Worm (Caenorhabditis elegans) whole organism, L1 larva: ENCODE measurements around the gene ZC302.3.
A peak's percentile ranks its signal among the peaks of the same experiment; 100 is the strongest.

Source experiments
- C16A3.4 ChIP-seq: fragments of 150-350 bp; optimal IDR thresholded peaks from 2 replicates; lab custom pipeline; 2014; ENCODE audit warnings: missing biosample characterization, missing genetic modification characterization
- F16B12.6 ChIP-seq: fragments of 150-350 bp; optimal IDR thresholded peaks from 2 replicates; lab custom pipeline; 2014; ENCODE audit warnings: missing biosample characterization, missing genetic modification characterization
- Y116A8C.19 ChIP-seq: sonication (generic microtip); optimal IDR thresholded peaks from 2 replicates; lab custom pipeline; 2016; ENCODE audit warnings: missing compliant biosample characterization, missing genetic modification characterization, borderline replicate concordance
- alr-1 ChIP-seq: fragments of 200-800 bp; sonication (Bioruptor generic); optimal IDR thresholded peaks from 2 replicates; lab custom pipeline; 2018; ENCODE audit warnings: borderline replicate concordance, mild to moderate bottlenecking, missing genetic modification characterization, missing compliant biosample characterization
- ama-1 ChIP-seq: fragments of 150-350 bp; optimal IDR thresholded peaks from 2 replicates; lab custom pipeline; 2014
- blmp-1 ChIP-seq: fragments of 150-350 bp; optimal IDR thresholded peaks from 2 replicates; lab custom pipeline; 2014; ENCODE audit warnings: missing biosample characterization, missing genetic modification characterization
- ceh-63 ChIP-seq: fragments of 200-800 bp; sonication (Bioruptor generic); optimal IDR thresholded peaks from 2 replicates; lab custom pipeline; 2018; ENCODE audit warnings: mild to moderate bottlenecking, missing genetic modification characterization, missing compliant biosample characterization
- ceh-82 ChIP-seq, 3 experiments: fragments of 150-350 bp in 1 of 3; sonication (generic microtip) in 2 of 3; optimal IDR thresholded peaks; 2 replicates each; lab custom pipeline; 2014 to 2017; ENCODE audit warnings: missing biosample characterization in 3 of 3, missing genetic modification characterization in 3 of 3
- ces-1 ChIP-seq: fragments of 150-350 bp; optimal IDR thresholded peaks from 2 replicates; lab custom pipeline; 2014; ENCODE audit warnings: missing biosample characterization, missing genetic modification reagents, missing genetic modification characterization
- dsc-1 ChIP-seq: sonication (generic microtip); optimal IDR thresholded peaks from 2 replicates; lab custom pipeline; 2016; ENCODE audit warnings: mild to moderate bottlenecking, missing genetic modification characterization, missing compliant biosample characterization
- egl-13 ChIP-seq: sonication (generic microtip); optimal IDR thresholded peaks from 2 replicates; lab custom pipeline; 2016; ENCODE audit warnings: missing genotype, missing genetic modification reagents, missing genetic modification characterization, missing compliant biosample characterization
- elt-3 ChIP-seq, 6 experiments: fragments of 150-350 bp in 1 of 6; sonication (generic microtip); optimal IDR thresholded peaks; 2 replicates each; lab custom pipeline; 2017 to 2018; ENCODE audit warnings: missing biosample characterization in 6 of 6, missing genetic modification characterization in 6 of 6, inconsistent platforms in 1 of 6
- ets-5 ChIP-seq: fragments of 200-800 bp; sonication (Bioruptor generic); IDR thresholded peaks from 2 replicates; pipeline ENCODE4 v1.3.6; 2022; ENCODE audit warnings: missing genetic modification characterization, missing compliant biosample characterization
- fkh-8 ChIP-seq: sonication (generic microtip); optimal IDR thresholded peaks from 2 replicates; lab custom pipeline; 2016; ENCODE audit warnings: mild to moderate bottlenecking, missing genetic modification characterization, missing compliant biosample characterization
- fos-1 ChIP-seq: fragments of 150-350 bp; optimal IDR thresholded peaks from 2 replicates; lab custom pipeline; 2014; ENCODE audit warnings: missing biosample characterization, missing genetic modification characterization
- grh-1 ChIP-seq: fragments of 200-800 bp; sonication (Bioruptor generic); IDR thresholded peaks from 2 replicates; pipeline ENCODE4 v1.3.6; 2022; ENCODE audit warnings: missing genetic modification reagents, missing genetic modification characterization, missing compliant biosample characterization
- hlh-17 ChIP-seq: fragments of 200-800 bp; sonication (Bioruptor generic); optimal IDR thresholded peaks from 2 replicates; lab custom pipeline; 2018; ENCODE audit warnings: missing genetic modification characterization, mild to moderate bottlenecking, missing compliant biosample characterization, moderate library complexity, borderline replicate concordance
- hlh-4 ChIP-seq: sonication (generic microtip); optimal IDR thresholded peaks from 2 replicates; lab custom pipeline; 2016; ENCODE audit warnings: mild to moderate bottlenecking, missing genetic modification characterization, missing compliant biosample characterization
- irx-1 ChIP-seq: sonication (generic microtip); optimal IDR thresholded peaks from 2 replicates; lab custom pipeline; 2016; ENCODE audit warnings: missing genetic modification characterization, missing compliant biosample characterization
- isw-1 ChIP-seq: fragments of 200-800 bp; sonication (Bioruptor generic); IDR thresholded peaks from 2 replicates; pipeline ENCODE4 v1.3.6; 2022; ENCODE audit warnings: missing genetic modification characterization, missing compliant biosample characterization
- lin-14 ChIP-seq: fragments of 200-800 bp; sonication (Bioruptor generic); optimal IDR thresholded peaks from 2 replicates; lab custom pipeline; 2018; ENCODE audit warnings: mild to moderate bottlenecking, missing genetic modification characterization, moderate library complexity, missing compliant biosample characterization
- lin-35 ChIP-seq, 2 experiments: fragments of 150-350 bp; optimal IDR thresholded peaks; 2 replicates each; lab custom pipeline; 2014; ENCODE audit warnings: missing biosample characterization in 2 of 2, missing genetic modification characterization in 2 of 2, missing genetic modification reagents in 2 of 2
- lsy-2 ChIP-seq, 2 experiments: fragments of 150-350 bp; optimal IDR thresholded peaks; 2 replicates each; lab custom pipeline; 2014; ENCODE audit warnings: missing biosample characterization in 2 of 2, missing genetic modification characterization in 2 of 2
- mdl-1 ChIP-seq, 2 experiments: fragments of 150-350 bp; optimal IDR thresholded peaks; 2 replicates each; lab custom pipeline; 2014 to 2017; ENCODE audit warnings: missing biosample characterization in 2 of 2, missing genetic modification characterization in 2 of 2, inconsistent platforms in 1 of 2
- nhr-20 ChIP-seq: sonication (generic microtip); optimal IDR thresholded peaks from 2 replicates; lab custom pipeline; 2016; ENCODE audit warnings: mild to moderate bottlenecking, missing genetic modification characterization, missing compliant biosample characterization
- nhr-28 ChIP-seq: fragments of 150-350 bp; optimal IDR thresholded peaks from 2 replicates; lab custom pipeline; 2014; ENCODE audit warnings: missing biosample characterization, missing genetic modification characterization
- nhr-71 ChIP-seq: sonication (generic microtip); optimal IDR thresholded peaks from 2 replicates; lab custom pipeline; 2016; ENCODE audit warnings: mild to moderate bottlenecking, missing genetic modification characterization, moderate library complexity, missing compliant biosample characterization
- nhr-77 ChIP-seq: fragments of 150-350 bp; optimal IDR thresholded peaks from 2 replicates; lab custom pipeline; 2014; ENCODE audit warnings: missing biosample characterization, missing genetic modification characterization
- nhr-85 ChIP-seq: sonication (generic microtip); peaks from one replicate; lab custom pipeline; 2016; ENCODE audit warnings: missing genetic modification characterization, inconsistent platforms, missing compliant biosample characterization
- rnt-1 ChIP-seq: sonication (generic microtip); optimal IDR thresholded peaks from 2 replicates; lab custom pipeline; 2016; ENCODE audit warnings: mild to moderate bottlenecking, missing genetic modification characterization, moderate library complexity, missing compliant biosample characterization
- skn-1 ChIP-seq: fragments of 150-350 bp; optimal IDR thresholded peaks from 2 replicates; lab custom pipeline; 2014; ENCODE audit warnings: missing biosample characterization, missing genetic modification characterization
- snpc-4 ChIP-seq: fragments of 150-350 bp; optimal IDR thresholded peaks from 2 replicates; lab custom pipeline; 2014; ENCODE audit warnings: missing biosample characterization, missing genetic modification characterization
- snu-23 ChIP-seq: sonication (generic microtip); optimal IDR thresholded peaks from 2 replicates; lab custom pipeline; 2016; ENCODE audit warnings: missing genetic modification characterization, missing compliant biosample characterization
- sup-37 ChIP-seq: fragments of 200-800 bp; sonication (Bioruptor generic); optimal IDR thresholded peaks from 2 replicates; lab custom pipeline; 2018; ENCODE audit warnings: mild to moderate bottlenecking, missing genetic modification characterization, missing compliant biosample characterization
- swsn-7 ChIP-seq: sonication (generic microtip); optimal IDR thresholded peaks from 2 replicates; lab custom pipeline; 2016; ENCODE audit warnings: missing genetic modification characterization, missing compliant biosample characterization
- tbx-2 ChIP-seq: sonication (generic microtip); optimal IDR thresholded peaks from 2 replicates; lab custom pipeline; 2016; ENCODE audit warnings: missing genetic modification characterization, missing compliant biosample characterization
- unc-130 ChIP-seq: fragments of 150-350 bp; optimal IDR thresholded peaks from 2 replicates; lab custom pipeline; 2017; ENCODE audit warnings: missing biosample characterization, missing genetic modification characterization, inconsistent platforms
- unc-98 ChIP-seq: fragments of 200-800 bp; sonication (Bioruptor generic); IDR thresholded peaks from 2 replicates; pipeline ENCODE4 v1.3.6; 2022; ENCODE audit warnings: missing genetic modification characterization, missing compliant biosample characterization
- vab-15 ChIP-seq: sonication (generic microtip); optimal IDR thresholded peaks from 2 replicates; lab custom pipeline; 2017; ENCODE audit warnings: missing genotype, mild to moderate bottlenecking, missing genetic modification characterization, missing compliant biosample characterization
- xbp-1 ChIP-seq: sonication (generic microtip); optimal IDR thresholded peaks from 2 replicates; lab custom pipeline; 2016; ENCODE audit warnings: missing genetic modification characterization, missing compliant biosample characterization
- zag-1 ChIP-seq: fragments of 150-350 bp; optimal IDR thresholded peaks from 2 replicates; lab custom pipeline; 2014; ENCODE audit warnings: missing biosample characterization, missing genetic modification characterization
- zip-4 ChIP-seq: fragments of 200-800 bp; sonication (Bioruptor generic); optimal IDR thresholded peaks from 2 replicates; lab custom pipeline; 2018; ENCODE audit warnings: mild to moderate bottlenecking, missing genetic modification characterization, moderate library complexity, missing compliant biosample characterization

Gene ZC302.3

DNA sequence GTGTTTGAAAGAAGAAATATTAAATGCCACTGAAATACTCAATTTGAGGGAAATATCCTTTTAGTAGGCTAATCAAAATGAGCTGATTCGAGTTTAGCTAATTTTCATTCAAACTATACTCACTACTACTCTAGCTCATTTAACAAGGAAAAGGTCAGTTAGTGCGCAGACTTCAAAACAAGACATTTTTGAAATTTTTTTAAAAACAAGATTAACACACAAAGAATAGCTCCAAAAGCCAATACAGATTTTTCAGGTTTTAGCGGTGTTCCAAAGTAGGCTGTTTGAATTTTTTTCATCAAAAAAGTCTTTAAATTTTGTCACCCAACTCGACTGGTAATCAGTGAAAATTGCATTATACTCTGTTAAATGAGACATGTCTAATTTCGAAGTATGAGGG, 19.6 kb upstream of the ZC302.3 start:
- no peak for TF ChIP-seq nhr-77
- no peak for TF ChIP-seq mdl-1 (tag; optimal IDR thresholded peaks at IDR 0.05; lab: Kevin White, UChicago)
- TF ChIP-seq lin-35 (GFP tag; optimal IDR thresholded peaks at IDR 0.05; lab: Kevin White, UChicago): no peak
- no peak for TF ChIP-seq zag-1
- TF ChIP-seq dsc-1 (tag; lab: Kevin White, UChicago): no peak
- no peak for TF ChIP-seq ceh-63
- no peak for TF ChIP-seq fos-1 (tag; lab: Kevin White, UChicago)
- TF ChIP-seq C16A3.4: no peak
- TF ChIP-seq nhr-85 (tag; lab: Kevin White, UChicago): no peak
- TF ChIP-seq snu-23 (GFP tag; lab: Kevin White, UChicago): no peak
- TF ChIP-seq irx-1 (tag; lab: Kevin White, UChicago): no peak
- no peak for TF ChIP-seq grh-1 (GFP tag; lab: Robert Waterston, UW)
- TF ChIP-seq isw-1 (GFP tag; lab: Robert Waterston, UW): no peak
- TF ChIP-seq skn-1: no peak
- TF ChIP-seq unc-98: no peak

DNA sequence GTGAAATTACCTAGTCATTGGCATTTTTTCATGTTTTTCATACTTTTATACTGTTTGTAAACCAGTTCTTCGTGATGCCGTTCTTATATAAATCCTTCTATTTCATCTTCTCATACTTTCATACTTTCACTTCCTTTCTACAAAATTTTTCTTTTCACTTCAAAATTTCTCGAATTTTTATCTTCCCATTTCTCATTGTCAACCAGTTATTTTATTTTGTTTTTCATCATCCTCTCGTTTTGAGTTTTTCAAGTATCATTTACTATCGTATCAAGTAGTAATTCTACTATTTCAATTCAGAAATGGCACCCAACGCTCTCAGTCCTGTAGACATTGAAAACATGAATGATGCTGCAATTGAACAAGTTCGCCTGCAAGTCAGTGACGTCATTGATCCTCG, 17.4 kb upstream of the ZC302.3 start, which contains the start of gene F28H7.8:
F28H7.8 (plus strand) TSS at position 301 of the 400 bp plus-strand sequence.
- no peak for TF ChIP-seq Y116A8C.19 (tag; lab: Kevin White, UChicago)
- TF ChIP-seq unc-98: no peak
- peak; percentile 61 for TF ChIP-seq nhr-85 (tag; lab: Kevin White, UChicago)

DNA sequence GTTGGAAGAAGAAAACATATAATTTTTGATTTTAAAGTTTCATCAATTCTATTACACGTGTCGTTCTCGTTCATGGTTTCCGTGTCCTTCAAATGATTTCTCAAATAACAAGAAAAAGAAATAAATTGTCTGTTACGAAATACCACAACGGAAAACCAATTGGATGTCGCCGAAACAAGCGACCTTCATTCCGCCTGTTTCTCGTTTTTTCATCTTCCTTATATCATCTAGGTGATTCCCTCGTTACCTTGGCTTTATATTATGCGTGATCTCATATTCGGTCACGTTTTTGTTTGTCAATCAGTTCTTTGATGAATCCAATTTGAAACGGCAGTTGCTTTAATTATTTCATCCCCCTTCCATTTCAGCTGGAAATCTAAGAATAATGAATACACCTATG, 15.9 kb upstream of the ZC302.3 start:
- TF ChIP-seq nhr-85 (tag; lab: Kevin White, UChicago): peak; percentile 89
- peak; percentile 11 for TF ChIP-seq zip-4 (GFP tag; lab: Kevin White, UChicago)
- peak; percentile 50 for TF ChIP-seq snu-23 (GFP tag; lab: Kevin White, UChicago)
- no peak for TF ChIP-seq ceh-82 (tag; optimal IDR thresholded peaks at IDR 0.05; lab: Kevin White, UChicago)
- peak; percentile 50 for TF ChIP-seq nhr-20 (tag; lab: Kevin White, UChicago)
- TF ChIP-seq hlh-17 (GFP tag; lab: Kevin White, UChicago): no peak
- TF ChIP-seq skn-1: peak; percentile 40
- peak in 2 of 6 experiments; percentile 15 to 79 for TF ChIP-seq elt-3 (tag; optimal IDR thresholded peaks at IDR 0.05; lab: Kevin White, UChicago)
- TF ChIP-seq nhr-71 (tag; lab: Kevin White, UChicago): peak; percentile 45
- no peak for TF ChIP-seq unc-130 (tag; lab: Kevin White, UChicago)
- no peak for TF ChIP-seq unc-98
- peak; percentile 39 for TF ChIP-seq xbp-1
- TF ChIP-seq lin-35 (GFP tag; optimal IDR thresholded peaks at IDR 0.05; lab: Kevin White, UChicago): peak in 1 of 2 experiments; percentile 12
- peak; percentile 86 for TF ChIP-seq lin-14
- TF ChIP-seq tbx-2 (tag; lab: Kevin White, UChicago): peak; percentile 2
- peak; percentile 63 for TF ChIP-seq blmp-1 (tag; lab: Kevin White, UChicago)
- no peak for TF ChIP-seq egl-13 (tag; lab: Kevin White, UChicago)
- no peak for TF ChIP-seq F16B12.6 (tag; lab: Kevin White, UChicago)

DNA sequence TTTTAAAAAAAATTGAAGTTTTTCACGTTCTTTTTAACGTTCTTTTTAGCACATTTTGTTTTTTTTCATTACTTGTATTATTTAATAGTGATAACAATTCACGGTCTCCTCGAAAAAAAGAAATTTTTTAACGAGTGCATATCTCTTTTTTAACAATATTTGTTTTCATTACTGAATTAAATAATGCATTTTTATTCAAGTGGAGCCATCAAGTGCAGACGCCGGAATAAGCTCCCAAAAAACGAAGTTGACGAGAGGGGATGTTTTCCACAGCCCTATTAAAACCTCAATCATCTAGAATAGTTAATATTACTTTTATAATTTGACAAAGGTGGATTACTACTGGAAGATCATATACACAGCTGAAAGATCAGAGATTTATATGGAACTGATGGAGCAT, 15.4 kb upstream of the ZC302.3 start, which contains the start of gene irld-6:
irld-6 (minus strand) TSS at position 101 of the 400 bp plus-strand sequence.
- TF ChIP-seq fkh-8 (tag; lab: Kevin White, UChicago) (no peak), dsc-1 (tag; lab: Kevin White, UChicago) (no peak), vab-15 (no peak), ets-5 (GFP tag; lab: Robert Waterston, UW) (no peak), lsy-2 (tag; optimal IDR thresholded peaks at IDR 0.05; lab: Kevin White, UChicago) (no peak), swsn-7 (tag; lab: Kevin White, UChicago) (no peak), ama-1 (lab: Kevin White, UChicago) (no peak), rnt-1 (tag; lab: Kevin White, UChicago) (no peak), nhr-28 (tag; lab: Kevin White, UChicago) (no peak), hlh-4 (tag; lab: Kevin White, UChicago) (no peak), isw-1 (GFP tag; lab: Robert Waterston, UW) (no peak), snpc-4 (tag; lab: Kevin White, UChicago) (no peak), ces-1 (GFP tag; lab: Kevin White, UChicago) (no peak), ceh-63 (no peak), alr-1 (tag; lab: Kevin White, UChicago) (no peak), ceh-82 (tag; optimal IDR thresholded peaks at IDR 0.05; lab: Kevin White, UChicago) (no peak), zip-4 (GFP tag; lab: Kevin White, UChicago) (no peak), sup-37 (GFP tag; lab: Kevin White, UChicago) (no peak), elt-3 (tag; optimal IDR thresholded peaks at IDR 0.05; lab: Kevin White, UChicago) (no peak)
